Worm (Caenorhabditis elegans): Measurements from ENCODE around the gene madf-4.

The madf-4 gene

ce11 chrV:9960376-9960775 lies 1.9 kb downstream of the madf-4 start, which contains the start of gene T07C12.10:
Gene T07C12.10, minus strand, starts transcription at chrV:9960476.
- TF ChIP-seq ceh-18 (tag; optimal IDR thresholded peaks at IDR 0.05) (no peak), ets-4 (tag; optimal IDR thresholded peaks at IDR 0.05) (no peak), che-1 (tag; optimal IDR thresholded peaks at IDR 0.05) (no peak)

ce11 chrV:9958654-9959053 lies 3.6 kb downstream of the madf-4 start:
- TF ChIP-seq nfya-1 (tag; optimal IDR thresholded peaks at IDR 0.05) (peak; percentile 1), ceh-9 (tag; optimal IDR thresholded peaks at IDR 0.05) (no peak), unc-55 (GFP tag; optimal IDR thresholded peaks at IDR 0.05) (peak; percentile 87), ceh-18 (tag; optimal IDR thresholded peaks at IDR 0.05) (peak; percentile 84), pha-2 (tag; optimal IDR thresholded peaks at IDR 0.05) (no peak), rnt-1 (tag; optimal IDR thresholded peaks at IDR 0.05) (peak; percentile 71)

- TF ChIP-seq odd-2 (tag; optimal IDR thresholded peaks at IDR 0.05) (no peak), ceh-14 (tag; optimal IDR thresholded peaks at IDR 0.05) (no peak), ceh-48 (tag; optimal IDR thresholded peaks at IDR 0.05) (no peak), ceh-2 (tag; optimal IDR thresholded peaks at IDR 0.05) (no peak), fkh-6 (tag; optimal IDR thresholded peaks at IDR 0.05) (no peak), ztf-16 (tag; optimal IDR thresholded peaks at IDR 0.05) (no peak)
Measured at ce11 chrV:9958231-9958630, 4.1 kb downstream of the madf-4 start, which contains the start of gene anmt-3. Gene anmt-3, minus strand, starts transcription at chrV:9958331.

- TF ChIP-seq hlh-30 (tag; optimal IDR thresholded peaks at IDR 0.05; ENCODE audit: insufficient read depth) = no peak
- no peak for TF ChIP-seq pat-9 (tag; optimal IDR thresholded peaks at IDR 0.05)
- no peak for TF ChIP-seq ceh-14 (tag; optimal IDR thresholded peaks at IDR 0.05)
- no peak for TF ChIP-seq ttx-3 (tag; optimal IDR thresholded peaks at IDR 0.05)
- TF ChIP-seq tbx-7 (tag; optimal IDR thresholded peaks at IDR 0.05) = no peak
- no peak for TF ChIP-seq odd-2 (tag; optimal IDR thresholded peaks at IDR 0.05)
- TF ChIP-seq ahr-1 (tag; optimal IDR thresholded peaks at IDR 0.05) = no peak
- TF ChIP-seq elt-4 (tag; optimal IDR thresholded peaks at IDR 0.05) = no peak
- TF ChIP-seq ref-2 (tag; optimal IDR thresholded peaks at IDR 0.05) = no peak
- TF ChIP-seq unc-42 (tag; optimal IDR thresholded peaks at IDR 0.05) = no peak
- no peak for TF ChIP-seq fkh-10 (GFP tag; optimal IDR thresholded peaks at IDR 0.05)
- no peak for TF ChIP-seq hlh-6 (tag; optimal IDR thresholded peaks at IDR 0.05)
- TF ChIP-seq ceh-19 (GFP tag; optimal IDR thresholded peaks at IDR 0.05) = no peak
- no peak for TF ChIP-seq ceh-30 (tag; optimal IDR thresholded peaks at IDR 0.05)
- no peak for TF ChIP-seq K09A11.1 (tag; optimal IDR thresholded peaks at IDR 0.05; ENCODE audit: insufficient read depth)
- TF ChIP-seq dve-1 (tag; optimal IDR thresholded peaks at IDR 0.05) = no peak
- TF ChIP-seq pha-2 (tag; optimal IDR thresholded peaks at IDR 0.05) = no peak
Measured at ce11 chrV:9952396-9952795, 9.9 kb downstream of the madf-4 start, which contains the start of gene mam-5. Gene mam-5, plus strand, starts transcription at chrV:9952699.

ce11 chrV:9950861-9951260 lies 11.4 kb downstream of the madf-4 start, which contains the start of gene ttr-46:
Gene ttr-46, plus strand, starts transcription at chrV:9951233.
- TF ChIP-seq hlh-30 (tag; optimal IDR thresholded peaks at IDR 0.05; ENCODE audit: insufficient read depth) = no peak

- TF ChIP-seq unc-42 (tag; optimal IDR thresholded peaks at IDR 0.05) = no peak
- TF ChIP-seq F13H6.1 (tag; optimal IDR thresholded peaks at IDR 0.05) = no peak
- TF ChIP-seq hlh-13 (GFP tag; optimal IDR thresholded peaks at IDR 0.05) = no peak
- TF ChIP-seq pax-1 (tag; optimal IDR thresholded peaks at IDR 0.05) = no peak
- TF ChIP-seq ztf-16 (tag; optimal IDR thresholded peaks at IDR 0.05) = no peak
- no peak for TF ChIP-seq ceh-9 (tag; optimal IDR thresholded peaks at IDR 0.05)
- no peak for TF ChIP-seq hlh-15 (tag; optimal IDR thresholded peaks at IDR 0.05)
- TF ChIP-seq fax-1 (tag; optimal IDR thresholded peaks at IDR 0.05) = no peak
- no peak for TF ChIP-seq ceh-19 (GFP tag; optimal IDR thresholded peaks at IDR 0.05)
- no peak for TF ChIP-seq nfya-1 (tag; optimal IDR thresholded peaks at IDR 0.05)
- no peak for TF ChIP-seq ceh-34 (tag; optimal IDR thresholded peaks at IDR 0.05)
- TF ChIP-seq ceh-22 (tag; optimal IDR thresholded peaks at IDR 0.05) = no peak
- no peak for TF ChIP-seq npax-4 (tag; optimal IDR thresholded peaks at IDR 0.05)
- TF ChIP-seq gmeb-2 (tag; optimal IDR thresholded peaks at IDR 0.05) = no peak
- no peak for TF ChIP-seq K02D7.2 (tag; optimal IDR thresholded peaks at IDR 0.05)
- TF ChIP-seq ref-2 (tag; optimal IDR thresholded peaks at IDR 0.05) = no peak
- no peak for TF ChIP-seq elt-4 (tag; optimal IDR thresholded peaks at IDR 0.05)
Measured at ce11 chrV:9948840-9949239, 13.5 kb downstream of the madf-4 start, which contains the start of gene nlp-58. Gene nlp-58, minus strand, starts transcription at chrV:9948940.
